Worm (Caenorhabditis elegans) whole organism, L4 larva: ENCODE results near the gene rmd-1.

Experiments
- F49E8.2 ChIP-seq: sonication (generic microtip); optimal IDR thresholded peaks from 2 replicates; lab custom pipeline; 2016; ENCODE audit warnings: missing compliant biosample characterization, mild to moderate bottlenecking, missing genetic modification characterization, borderline replicate concordance
- ceh-82 ChIP-seq: sonication (generic microtip); optimal IDR thresholded peaks from 2 replicates; lab custom pipeline; 2017; ENCODE audit warnings: missing biosample characterization, missing genetic modification characterization
- dmd-8 ChIP-seq: fragments of 200-800 bp; sonication (Bioruptor generic); IDR thresholded peaks from 2 replicates; pipeline ENCODE4 v1.3.6; 2022; ENCODE audit warnings: missing genetic modification characterization, missing compliant biosample characterization
- dmd-9 ChIP-seq: fragments of 200-800 bp; sonication (Bioruptor generic); IDR thresholded peaks from 2 replicates; pipeline ENCODE4 v1.3.6; 2022; ENCODE audit warnings: missing genetic modification reagents, missing genetic modification characterization, missing compliant biosample characterization
- hlh-11 ChIP-seq: fragments of 200-800 bp; sonication (Bioruptor generic); optimal IDR thresholded peaks from 2 replicates; lab custom pipeline; 2018; ENCODE audit warnings: mild to moderate bottlenecking, missing genetic modification characterization, missing compliant biosample characterization
- lin-15B ChIP-seq: fragments of 150-350 bp; sonication (generic microtip); optimal IDR thresholded peaks from 3 replicates; lab custom pipeline; 2014; ENCODE audit warnings: missing biosample characterization, missing genetic modification characterization
- mdl-1 ChIP-seq, 2 experiments: fragments of 150-350 bp in 1 of 2; sonication (generic microtip) in 1 of 2; optimal IDR thresholded peaks; 2 replicates each; lab custom pipeline; 2014 to 2017; ENCODE audit warnings: missing biosample characterization in 2 of 2, missing genetic modification characterization in 2 of 2
- nhr-76 ChIP-seq: fragments of 150-350 bp; optimal IDR thresholded peaks from 2 replicates; lab custom pipeline; 2014; ENCODE audit warnings: missing biosample characterization, missing genetic modification characterization
- snpc-4 ChIP-seq: fragments of 150-350 bp; optimal IDR thresholded peaks from 2 replicates; lab custom pipeline; 2014; ENCODE audit warnings: missing biosample characterization, missing genetic modification characterization
- spr-3 ChIP-seq: fragments of 200-800 bp; sonication (Bioruptor generic); optimal IDR thresholded peaks from 2 replicates; lab custom pipeline; 2018; ENCODE audit warnings: mild to moderate bottlenecking, missing genetic modification characterization, missing compliant biosample characterization
- ztf-11 ChIP-seq: fragments of 150-350 bp; optimal IDR thresholded peaks from 2 replicates; lab custom pipeline; 2014; ENCODE audit warnings: missing biosample characterization, missing genetic modification characterization

DNA sequence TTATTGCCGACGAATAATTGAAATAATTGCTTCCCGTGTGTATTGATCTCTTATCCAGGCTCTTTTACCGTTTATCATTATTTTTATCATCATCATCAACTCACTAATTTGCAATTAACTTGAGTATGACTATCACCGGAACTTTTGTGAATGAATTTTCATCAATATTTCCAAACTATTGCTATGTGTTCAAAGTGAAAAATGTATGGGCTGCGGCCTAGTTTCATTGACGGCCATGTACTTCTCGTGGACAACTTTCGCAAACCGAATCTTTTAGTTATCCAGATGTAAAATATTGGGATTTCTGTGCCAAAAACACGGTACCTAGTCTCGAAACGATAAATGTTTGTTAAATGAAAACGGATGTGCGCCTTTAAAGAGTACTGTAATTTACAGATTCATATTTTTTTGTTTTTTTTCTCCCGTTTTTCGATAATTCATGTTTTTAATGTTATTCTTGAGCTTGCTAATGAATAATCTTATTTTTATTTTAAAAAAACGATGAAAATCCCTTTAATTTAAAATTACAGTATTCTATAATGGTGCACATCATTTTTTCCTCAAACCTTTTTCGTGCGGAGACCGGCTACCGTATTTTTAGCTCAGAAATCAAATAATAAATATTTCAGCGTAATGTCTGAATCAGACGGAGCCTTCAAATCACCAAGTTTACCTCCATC lies 39.7 kb downstream of the rmd-1 start, which contains the start of gene ZK632.2:
- TF ChIP-seq F49E8.2 (tag; lab: Kevin White, UChicago): no peak
- no peak for TF ChIP-seq mdl-1 (tag; optimal IDR thresholded peaks at IDR 0.05; lab: Kevin White, UChicago)
- no peak for TF ChIP-seq ceh-82 (tag; lab: Kevin White, UChicago)
- no peak for TF ChIP-seq nhr-76 (tag; lab: Kevin White, UChicago)
- no peak for TF ChIP-seq snpc-4 (tag; lab: Kevin White, UChicago)
- TF ChIP-seq lin-15B (tag; lab: Kevin White, UChicago): no peak
- TF ChIP-seq spr-3 (GFP tag; lab: Kevin White, UChicago): no peak
- TF ChIP-seq ztf-11 (tag; lab: Kevin White, UChicago): no peak
- no peak for TF ChIP-seq dmd-8 (GFP tag; lab: Robert Waterston, UW)
- no peak for TF ChIP-seq dmd-9 (GFP tag; lab: Robert Waterston, UW)
- no peak for TF ChIP-seq hlh-11
